Worm (Caenorhabditis elegans) whole organism, L1 larva: ENCODE data around the gene C16C8.25.

ENCODE experiments used
- F16B12.6 ChIP-seq: fragments of 150-350 bp; optimal IDR thresholded peaks from 2 replicates; lab custom pipeline; 2014; ENCODE audit warnings: missing biosample characterization, missing genetic modification characterization
- aly-2 ChIP-seq: fragments of 150-350 bp; optimal IDR thresholded peaks from 2 replicates; lab custom pipeline; 2014; ENCODE audit warnings: missing biosample characterization, missing genetic modification characterization
- hlh-17 ChIP-seq: fragments of 200-800 bp; sonication (Bioruptor generic); optimal IDR thresholded peaks from 2 replicates; lab custom pipeline; 2018; ENCODE audit warnings: missing genetic modification characterization, mild to moderate bottlenecking, missing compliant biosample characterization, moderate library complexity, borderline replicate concordance
- nhr-90 ChIP-seq: sonication (generic microtip); optimal IDR thresholded peaks from 2 replicates; lab custom pipeline; 2016; ENCODE audit warnings: mild to moderate bottlenecking, missing genetic modification characterization, missing compliant biosample characterization; ENCODE audit not compliant: poor library complexity
- zag-1 ChIP-seq: fragments of 150-350 bp; optimal IDR thresholded peaks from 2 replicates; lab custom pipeline; 2014; ENCODE audit warnings: missing biosample characterization, missing genetic modification characterization

DNA sequence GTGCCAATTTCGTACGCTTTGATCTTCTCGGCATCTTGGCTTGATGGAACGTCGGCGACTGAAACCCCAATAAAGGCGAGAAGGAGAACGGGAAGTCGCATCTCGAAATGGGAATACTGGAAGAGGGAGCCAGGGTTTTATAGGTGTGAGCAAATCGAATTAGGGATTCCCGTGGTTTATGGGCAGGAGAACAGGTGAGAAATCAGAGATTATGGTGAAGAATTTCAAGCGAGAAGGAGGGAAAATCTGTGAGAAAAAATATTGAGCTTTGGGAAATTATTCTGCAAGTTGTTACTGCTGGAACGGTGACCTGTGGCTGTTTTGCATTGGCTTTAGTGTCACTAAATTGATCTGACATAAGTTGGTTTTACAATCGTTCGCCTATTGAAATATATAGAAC lies 22.6 kb downstream of the C16C8.25 start, which contains the start of gene Y49F6B.13:
- TF ChIP-seq F16B12.6 (tag; lab: Kevin White, UChicago) (no peak), nhr-90 (tag; lab: Kevin White, UChicago) (no peak), hlh-17 (GFP tag; lab: Kevin White, UChicago) (no peak), aly-2 (no peak), zag-1 (tag; lab: Kevin White, UChicago) (no peak)
